Worm (Caenorhabditis elegans) whole organism, early embryonic: ENCODE results near the gene K10H10.13.

ENCODE experiments used
- aly-1 ChIP-seq: sonication (generic microtip); optimal IDR thresholded peaks from 2 replicates; lab custom pipeline; 2016; ENCODE audit warnings: missing genetic modification characterization, missing compliant biosample characterization
- ama-1 ChIP-seq: fragments of 150-350 bp; optimal IDR thresholded peaks from 2 replicates; lab custom pipeline; 2014
- ets-7 ChIP-seq: sonication (generic microtip); optimal IDR thresholded peaks from 2 replicates; lab custom pipeline; 2016; ENCODE audit warnings: missing genotype, missing genetic modification characterization, missing compliant biosample characterization
- flt-1 ChIP-seq: fragments of 200-800 bp; sonication (Bioruptor generic); IDR thresholded peaks from 2 replicates; pipeline ENCODE4 v1.3.6; 2022; ENCODE audit warnings: missing genetic modification characterization, missing compliant biosample characterization
- hmbx-1 ChIP-seq: sonication (generic microtip); optimal IDR thresholded peaks from 2 replicates; lab custom pipeline; 2016; ENCODE audit warnings: mild to moderate bottlenecking, missing genetic modification characterization, missing compliant biosample characterization
- scrt-1 ChIP-seq: fragments of 200-800 bp; sonication (Bioruptor generic); IDR thresholded peaks from 2 replicates; pipeline ENCODE4 v1.3.6; 2022; ENCODE audit warnings: missing genetic modification characterization, missing compliant biosample characterization

DNA sequence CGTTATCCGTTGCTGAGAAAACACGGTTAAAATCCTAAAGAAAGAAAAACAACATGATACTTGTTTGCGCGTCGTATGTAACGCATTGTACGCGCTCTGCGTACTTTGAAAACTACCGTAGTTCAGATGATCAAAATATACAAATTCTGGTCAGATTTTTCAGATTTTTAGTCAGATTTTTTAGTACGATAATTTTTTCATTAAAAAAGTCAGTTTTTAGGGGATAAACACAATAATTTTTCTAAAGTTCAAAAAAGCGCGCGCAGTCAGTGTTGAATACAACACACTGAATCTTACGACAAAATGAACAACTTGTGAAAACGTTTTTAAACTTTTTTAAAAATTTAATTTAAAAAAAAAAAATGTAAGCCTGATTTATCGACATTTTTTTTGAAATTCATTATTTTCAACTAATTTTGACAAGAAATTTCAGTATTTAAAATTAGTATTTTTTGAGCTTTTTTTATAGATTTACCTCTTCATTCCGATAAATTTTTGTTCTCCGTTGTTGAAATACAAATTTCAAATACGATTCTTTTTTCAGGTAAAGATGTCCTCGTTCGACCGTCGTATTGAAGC, 12.6 kb upstream of the K10H10.13 start, which contains the start of gene pot-2:
- TF ChIP-seq ama-1 (lab: Kevin White, UChicago), result no peak
- TF ChIP-seq flt-1 (GFP tag; lab: Robert Waterston, UW), result no peak
- TF ChIP-seq hmbx-1 (tag; lab: Kevin White, UChicago), result no peak
- no peak for TF ChIP-seq scrt-1 (GFP tag; lab: Robert Waterston, UW)
- TF ChIP-seq aly-1 (tag; lab: Kevin White, UChicago), result no peak
- TF ChIP-seq ets-7 (tag; lab: Kevin White, UChicago), result no peak
